Fruit fly (Drosophila melanogaster) whole organism, embryonic: ENCODE measurements around the gene CG46427.
A peak's percentile ranks its signal among the peaks of the same experiment; 100 is the strongest.

ENCODE experiments used
- Bgb ChIP-seq: fragments of 200-800 bp; sonication (Bioruptor generic); IDR thresholded peaks from 2 replicates; pipeline ENCODE4 v1.3.6; 2022; ENCODE audit warnings: missing biosample characterization, missing genetic modification characterization; ENCODE audit not compliant: partially characterized antibody
- CG10267 ChIP-seq: fragments of 200-800 bp; sonication (Bioruptor generic); optimal IDR thresholded peaks from 2 replicates; lab custom pipeline; 2018; ENCODE audit warnings: missing biosample characterization, mild to moderate bottlenecking, missing genetic modification characterization, moderate library complexity
- CG11504 ChIP-seq: fragments of 200-800 bp; sonication (Bioruptor generic); optimal IDR thresholded peaks from 3 replicates; lab custom pipeline; 2019; ENCODE audit warnings: missing biosample characterization, mild to moderate bottlenecking, missing genetic modification characterization, moderate library complexity
- CG13287 ChIP-seq: fragments of 200-800 bp; sonication (Bioruptor generic); IDR thresholded peaks from 2 replicates; pipeline ENCODE4 v1.3.6; 2022; ENCODE audit warnings: missing biosample characterization, missing genetic modification characterization; ENCODE audit not compliant: partially characterized antibody
- CG13624 ChIP-seq: fragments of 200-800 bp; sonication (Bioruptor generic); optimal IDR thresholded peaks from 2 replicates; lab custom pipeline; 2016; ENCODE audit warnings: missing biosample characterization, missing genetic modification characterization
- CG14441 ChIP-seq: fragments of 200-800 bp; sonication (Bioruptor generic); IDR thresholded peaks from 2 replicates; pipeline ENCODE4 v1.3.6; 2022; ENCODE audit warnings: missing biosample characterization, missing genetic modification characterization
- CG14710 ChIP-seq: fragments of 200-800 bp; sonication (Bioruptor generic); optimal IDR thresholded peaks from 3 replicates; lab custom pipeline; 2019; ENCODE audit warnings: missing biosample characterization, mild to moderate bottlenecking, missing genetic modification characterization, moderate library complexity
- CG15514 ChIP-seq: fragments of 200-800 bp; sonication (Bioruptor generic); optimal IDR thresholded peaks from 3 replicates; lab custom pipeline; 2017; ENCODE audit warnings: missing biosample characterization, missing genetic modification characterization, mild to moderate bottlenecking, moderate library complexity, missing genetic modification reagents
- CG1603 ChIP-seq: fragments of 200-800 bp; sonication (Bioruptor generic); optimal IDR thresholded peaks from 2 replicates; lab custom pipeline; 2019; ENCODE audit warnings: missing biosample characterization, mild to moderate bottlenecking, missing genetic modification characterization, moderate library complexity
- CG1647 ChIP-seq: fragments of 200-800 bp; sonication (Bioruptor generic); optimal IDR thresholded peaks from 3 replicates; lab custom pipeline; 2016; ENCODE audit warnings: missing biosample characterization, missing genetic modification characterization
- CG16813 ChIP-seq: fragments of 200-800 bp; sonication (Bioruptor generic); IDR thresholded peaks from 3 replicates; pipeline ENCODE4 v1.3.6; 2022; ENCODE audit warnings: missing biosample characterization, missing genetic modification characterization; ENCODE audit not compliant: partially characterized antibody
- CG17186 ChIP-seq: fragments of 200-800 bp; sonication (Bioruptor generic); optimal IDR thresholded peaks from 3 replicates; lab custom pipeline; 2017; ENCODE audit warnings: missing biosample characterization, missing genetic modification reagents, missing genetic modification characterization
- CG17361 ChIP-seq: fragments of 200-800 bp; sonication (Bioruptor generic); IDR thresholded peaks from 3 replicates; pipeline ENCODE4 v1.3.6; 2022; ENCODE audit warnings: missing biosample characterization, missing genetic modification characterization
- CG17802 ChIP-seq: fragments of 200-800 bp; sonication (Bioruptor generic); optimal IDR thresholded peaks from 2 replicates; lab custom pipeline; 2018; ENCODE audit warnings: missing biosample characterization, mild to moderate bottlenecking, missing genetic modification characterization, moderate library complexity
- CG2129 ChIP-seq: fragments of 200-800 bp; sonication (Bioruptor generic); IDR thresholded peaks from 2 replicates; pipeline ENCODE4 v1.3.6; 2022; ENCODE audit warnings: missing biosample characterization, missing genetic modification characterization; ENCODE audit not compliant: partially characterized antibody
- CG2712 ChIP-seq: fragments of 200-800 bp; optimal IDR thresholded peaks from 3 replicates; lab custom pipeline; 2019; ENCODE audit warnings: missing biosample characterization, mild to moderate bottlenecking, missing genetic modification characterization, moderate library complexity
- CG33557 ChIP-seq: fragments of 200-800 bp; sonication (Bioruptor generic); optimal IDR thresholded peaks from 2 replicates; lab custom pipeline; 2019; ENCODE audit warnings: missing biosample characterization, mild to moderate bottlenecking, missing genetic modification characterization, moderate library complexity
- CG4360 ChIP-seq: fragments of 200-800 bp; sonication (Bioruptor generic); IDR thresholded peaks from 2 replicates; pipeline ENCODE4 v1.3.6; 2022; ENCODE audit warnings: missing biosample characterization, missing genetic modification characterization
- CG4707 ChIP-seq: fragments of 200-800 bp; sonication (Bioruptor generic); optimal IDR thresholded peaks from 2 replicates; lab custom pipeline; 2018; ENCODE audit warnings: missing biosample characterization, mild to moderate bottlenecking, missing genetic modification characterization, moderate library complexity
- CG6791 ChIP-seq: fragments of 200-800 bp; sonication (Bioruptor generic); IDR thresholded peaks from 3 replicates; pipeline ENCODE4 v1.3.6; 2022; ENCODE audit warnings: missing biosample characterization, missing genetic modification characterization; ENCODE audit not compliant: partially characterized antibody
- CG8290 ChIP-seq, 3 experiments: fragments of 200-800 bp; sonication (Bioruptor generic); optimal IDR thresholded peaks; 2 replicates each; lab custom pipeline; 2016 to 2019; ENCODE audit warnings: missing biosample characterization in 3 of 3, missing genetic modification characterization in 3 of 3, mild to moderate bottlenecking in 2 of 3, moderate library complexity in 1 of 3
- CG9437 ChIP-seq: fragments of 200-800 bp; sonication (Bioruptor generic); optimal IDR thresholded peaks from 2 replicates; lab custom pipeline; 2018; ENCODE audit warnings: missing biosample characterization, mild to moderate bottlenecking, missing genetic modification characterization
- CTCF ChIP-seq: fragments of 200-800 bp; sonication (Bioruptor generic); optimal IDR thresholded peaks from 2 replicates; lab custom pipeline; 2017; ENCODE audit warnings: missing biosample characterization, mild to moderate bottlenecking, missing genetic modification characterization, moderate library complexity
- D ChIP-seq, 2 experiments: fragments of 200-800 bp in 1 of 2; fragments of >200 bp in 1 of 2; sonication (Bioruptor generic) in 1 of 2; optimal IDR thresholded peaks; 2 replicates in 1 of 2; 3 replicates in 1 of 2; lab custom pipeline; 2017; ENCODE audit warnings: mild to moderate bottlenecking in 1 of 2, missing biosample characterization in 1 of 2, missing genetic modification characterization in 1 of 2, missing genetic modification reagents in 1 of 2
- Dll ChIP-seq: fragments of 200-800 bp; sonication (Bioruptor generic); IDR thresholded peaks from 4 replicates; pipeline ENCODE4 v1.3.6; 2022; ENCODE audit warnings: missing biosample characterization, missing genetic modification characterization; ENCODE audit not compliant: partially characterized antibody
- Dref ChIP-seq: fragments of 200-800 bp; sonication (Bioruptor generic); IDR thresholded peaks from 2 replicates; pipeline ENCODE4 v1.3.6; 2022; ENCODE audit warnings: missing biosample characterization, missing genetic modification characterization
- Max ChIP-seq: fragments of 200-800 bp; sonication (Bioruptor generic); optimal IDR thresholded peaks from 2 replicates; lab custom pipeline; 2016; ENCODE audit warnings: missing biosample characterization, mild to moderate bottlenecking, missing genetic modification characterization
- Scr ChIP-seq: fragments of 200-800 bp; sonication (Bioruptor generic); IDR thresholded peaks from 2 replicates; pipeline ENCODE4 v1.3.6; 2022; ENCODE audit warnings: missing biosample characterization, missing genetic modification characterization; ENCODE audit not compliant: partially characterized antibody
- Sry-δ ChIP-seq: fragments of 200-800 bp; sonication (Bioruptor generic); optimal IDR thresholded peaks from 2 replicates; lab custom pipeline; 2016; ENCODE audit warnings: missing biosample characterization, missing genetic modification characterization
- YL-1 ChIP-seq: fragments of 200-800 bp; sonication (Bioruptor generic); optimal IDR thresholded peaks from 3 replicates; lab custom pipeline; 2017; ENCODE audit warnings: missing biosample characterization, mild to moderate bottlenecking, missing genetic modification characterization
- bbx ChIP-seq: fragments of 200-800 bp; sonication (Bioruptor generic); IDR thresholded peaks from 2 replicates; pipeline ENCODE4 v1.3.6; 2022; ENCODE audit warnings: missing biosample characterization, missing genetic modification characterization; ENCODE audit not compliant: partially characterized antibody
- grau ChIP-seq: fragments of 200-800 bp; optimal IDR thresholded peaks from 3 replicates; lab custom pipeline; 2019; ENCODE audit warnings: missing biosample characterization, mild to moderate bottlenecking, missing genetic modification characterization, moderate library complexity
- gro ChIP-seq: fragments of 200-800 bp; sonication (Bioruptor generic); optimal IDR thresholded peaks from 2 replicates; lab custom pipeline; 2016; ENCODE audit warnings: missing biosample characterization, missing genetic modification characterization
- hbn ChIP-seq: fragments of 200-800 bp; sonication (Bioruptor generic); IDR thresholded peaks from 2 replicates; pipeline ENCODE4 v1.3.6; 2022; ENCODE audit warnings: missing biosample characterization, missing genetic modification characterization; ENCODE audit not compliant: partially characterized antibody
- inv ChIP-seq: fragments of 200-800 bp; sonication (Bioruptor generic); IDR thresholded peaks from 2 replicates; pipeline ENCODE4 v1.3.6; 2022; ENCODE audit warnings: missing biosample characterization, missing genetic modification characterization; ENCODE audit not compliant: partially characterized antibody
- lbe ChIP-seq: fragments of 200-800 bp; sonication (Bioruptor generic); optimal IDR thresholded peaks from 2 replicates; lab custom pipeline; 2016; ENCODE audit warnings: missing biosample characterization, mild to moderate bottlenecking, missing genetic modification characterization
- maf-S ChIP-seq: fragments of 200-800 bp; sonication (Bioruptor generic); optimal IDR thresholded peaks from 2 replicates; lab custom pipeline; 2016; ENCODE audit warnings: missing biosample characterization, missing genetic modification characterization
- mld ChIP-seq: fragments of 200-800 bp; sonication (Bioruptor generic); IDR thresholded peaks from 3 replicates; pipeline ENCODE4 v1.3.6; 2022; ENCODE audit warnings: missing biosample characterization, missing genetic modification characterization; ENCODE audit not compliant: partially characterized antibody
- nerfin-2 ChIP-seq: fragments of 200-800 bp; sonication (Bioruptor generic); IDR thresholded peaks from 2 replicates; pipeline ENCODE4 v1.3.6; 2022; ENCODE audit warnings: missing biosample characterization, missing genetic modification characterization; ENCODE audit not compliant: partially characterized antibody
- org-1 ChIP-seq: fragments of 200-800 bp; sonication (Bioruptor generic); optimal IDR thresholded peaks from 2 replicates; lab custom pipeline; 2017; ENCODE audit warnings: missing biosample characterization, missing genetic modification characterization
- phol ChIP-seq: fragments of 200-800 bp; sonication (Bioruptor generic); optimal IDR thresholded peaks from 3 replicates; lab custom pipeline; 2018; ENCODE audit warnings: missing biosample characterization, mild to moderate bottlenecking, missing genetic modification characterization, moderate library complexity
- pzg ChIP-seq: fragments of 200-800 bp; sonication (Bioruptor generic); optimal IDR thresholded peaks from 3 replicates; lab custom pipeline; 2018; ENCODE audit warnings: missing biosample characterization, mild to moderate bottlenecking, missing genetic modification characterization, moderate library complexity
- row ChIP-seq: fragments of 200-800 bp; sonication (Bioruptor generic); IDR thresholded peaks from 3 replicates; pipeline ENCODE4 v1.3.6; 2022; ENCODE audit warnings: missing biosample characterization, missing genetic modification characterization
- sc ChIP-seq, 3 experiments: fragments of >200 bp in 2 of 3; fragments of 200-800 bp in 1 of 3; sonication (Bioruptor generic) in 1 of 3; optimal IDR thresholded peaks; 2 replicates in 2 of 3; 3 replicates in 1 of 3; lab custom pipeline; 2017; ENCODE audit warnings: mild to moderate bottlenecking in 1 of 3, missing biosample characterization in 1 of 3, missing genetic modification characterization in 1 of 3, missing genetic modification reagents in 1 of 3
- trem ChIP-seq: fragments of 200-800 bp; optimal IDR thresholded peaks from 3 replicates; lab custom pipeline; 2019; ENCODE audit warnings: missing biosample characterization, mild to moderate bottlenecking, missing genetic modification characterization, moderate library complexity
- zen ChIP-seq: fragments of 200-800 bp; sonication (Bioruptor generic); optimal IDR thresholded peaks from 3 replicates; lab custom pipeline; 2018; ENCODE audit warnings: missing biosample characterization, mild to moderate bottlenecking, missing genetic modification characterization, moderate library complexity

Gene CG46427

DNA sequence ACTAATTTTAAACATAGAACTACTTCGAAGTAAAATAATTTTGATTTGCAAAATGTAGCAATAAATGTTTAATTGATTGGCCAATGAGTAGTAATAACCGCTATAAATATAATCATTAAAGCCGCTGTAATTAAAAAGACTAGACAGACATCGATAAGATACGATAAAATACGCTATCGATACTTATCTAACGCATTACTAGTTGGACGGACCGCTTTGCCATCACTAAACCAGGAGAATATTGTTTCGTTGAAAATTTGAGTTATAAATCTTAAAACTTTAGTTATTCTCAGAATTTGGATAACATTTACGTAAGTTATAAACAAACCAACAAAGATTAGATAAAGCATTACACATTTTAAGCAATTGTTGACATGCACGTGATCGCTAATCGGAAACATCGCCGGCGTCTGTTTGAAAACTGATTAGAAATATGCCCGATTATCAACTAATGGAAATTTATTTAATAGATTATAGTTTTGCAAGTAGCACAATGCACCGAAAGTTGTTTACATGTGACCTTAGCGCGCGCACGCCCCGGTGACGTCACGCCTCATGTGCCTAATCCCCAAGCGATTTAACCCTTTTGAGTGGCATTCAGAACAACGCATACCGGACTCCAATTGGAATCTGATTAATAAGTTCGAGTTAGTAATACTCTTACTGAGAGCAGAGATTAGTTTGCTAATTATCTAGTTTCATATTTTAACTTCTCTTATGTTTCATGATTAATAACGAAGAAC is 633 bp upstream of the CG46427 start, which contains the start of gene Desat1 (continued):
- TF ChIP-seq phol (tag; lab: Kevin White, UChicago) (peak; percentile 9), CG17186 (GFP tag; lab: Kevin White, UChicago) (peak; percentile 12), pzg (GFP tag; lab: Kevin White, UChicago) (peak; percentile 63), trem (tag; lab: Kevin White, UChicago) (peak; percentile 79), Bgb (peak; percentile 90), inv (GFP tag; lab: Robert Waterston, UW) (peak; percentile 82), CG14441 (GFP tag; lab: Robert Waterston, UW) (no peak), row (peak; percentile 60), CG17802 (tag; lab: Kevin White, UChicago) (no peak), hbn (peak; percentile 89), Max (no peak), CG11504 (no peak), nerfin-2 (GFP tag; lab: Robert Waterston, UW) (peak; percentile 77), bbx (GFP tag; lab: Robert Waterston, UW) (peak; percentile 96), CG16813 (GFP tag; lab: Robert Waterston, UW) (peak; percentile 90), CG4360 (GFP tag; lab: Robert Waterston, UW) (no peak), mld (GFP tag; lab: Robert Waterston, UW) (peak; percentile 72), D (optimal IDR thresholded peaks at IDR 0.05; lab: Kevin White, UChicago) (no peak), D (GFP tag; optimal IDR thresholded peaks at IDR 0.05; lab: Kevin White, UChicago) (no peak), zen (tag; lab: Kevin White, UChicago) (peak; percentile 79), CG4707 (no peak), CG8290 (GFP tag; optimal IDR thresholded peaks at IDR 0.05; lab: Kevin White, UChicago) (peak; percentile 26), CG8290 (tag; optimal IDR thresholded peaks at IDR 0.05; lab: Kevin White, UChicago) (peak in 1 of 2 experiments; percentile 18), CG14710 (tag; lab: Kevin White, UChicago) (peak; percentile 59), Dll (GFP tag; lab: Robert Waterston, UW) (peak; percentile 93), CG1647 (GFP tag; lab: Kevin White, UChicago) (no peak), CG13287 (GFP tag; lab: Robert Waterston, UW) (peak; percentile 94), CG10267 (tag; lab: Kevin White, UChicago) (peak; percentile 50), CG15514 (GFP tag; lab: Kevin White, UChicago) (peak; percentile 41), CG13624 (peak; percentile 29), CG6791 (GFP tag; lab: Robert Waterston, UW) (peak; percentile 95), CG33557 (GFP tag; lab: Kevin White, UChicago) (peak; percentile 23), gro (peak; percentile 6), grau (tag; lab: Kevin White, UChicago) (peak; percentile 16), lbe (GFP tag; lab: Kevin White, UChicago) (peak; percentile 50), maf-S (no peak), CG17361 (GFP tag; lab: Robert Waterston, UW) (peak; percentile 26; the same call in 1 of the 3 replicates), CG2129 (GFP tag; lab: Robert Waterston, UW) (peak; percentile 72), YL-1 (peak; percentile 55), CTCF (GFP tag; lab: Kevin White, UChicago) (peak; percentile 14), Sry-δ (GFP tag; lab: Kevin White, UChicago) (peak; percentile 93), Scr (GFP tag; lab: Robert Waterston, UW) (peak; percentile 91), org-1 (no peak), Dref (peak; percentile 84), sc (optimal IDR thresholded peaks at IDR 0.05; lab: Kevin White, UChicago) (no peak), sc (GFP tag; optimal IDR thresholded peaks at IDR 0.05; lab: Kevin White, UChicago) (no peak), CG9437 (GFP tag; lab: Kevin White, UChicago) (no peak), CG1603 (peak; percentile 27), CG2712 (tag; lab: Kevin White, UChicago) (peak; percentile 38)
